Worm (Caenorhabditis elegans) whole organism, young adult: ENCODE results near the gene Y48G9A.6.

Experiments used
- F23B12.7 ChIP-seq: sonication (generic microtip); optimal IDR thresholded peaks from 2 replicates; lab custom pipeline; 2017; ENCODE audit warnings: missing genetic modification characterization, mild to moderate bottlenecking, missing compliant biosample characterization, antibody characterized with exemption, moderate library complexity; ENCODE audit not compliant: insufficient read depth
- F33H1.4 ChIP-seq: fragments of 200-800 bp; sonication (Bioruptor generic); IDR thresholded peaks from 2 replicates; pipeline ENCODE4 v1.3.6; 2022; ENCODE audit warnings: missing genetic modification reagents, missing genetic modification characterization, missing compliant biosample characterization
- F55B11.4 ChIP-seq: sonication (generic microtip); optimal IDR thresholded peaks from 2 replicates; lab custom pipeline; 2016; ENCODE audit warnings: missing compliant biosample characterization, missing genetic modification characterization, borderline replicate concordance; ENCODE audit not compliant: insufficient read depth
- F57A8.1 ChIP-seq: fragments of 200-800 bp; sonication (Bioruptor generic); optimal IDR thresholded peaks from 2 replicates; lab custom pipeline; 2018; ENCODE audit warnings: mild to moderate bottlenecking, missing genetic modification characterization, moderate library complexity, missing compliant biosample characterization
- K12H6.12 ChIP-seq: fragments of 200-800 bp; sonication (Bioruptor generic); optimal IDR thresholded peaks from 2 replicates; lab custom pipeline; 2018; ENCODE audit warnings: mild to moderate bottlenecking, missing genetic modification characterization, missing compliant biosample characterization
- Y53F4B.3 ChIP-seq: fragments of 200-800 bp; sonication (Bioruptor generic); IDR thresholded peaks from 2 replicates; pipeline ENCODE4 v1.3.6; 2022; ENCODE audit warnings: missing genetic modification reagents, missing genetic modification characterization, missing compliant biosample characterization
- Y53G8AR.9 ChIP-seq: fragments of 200-800 bp; sonication (Bioruptor generic); conservative IDR thresholded peaks from 2 replicates; pipeline ENCODE4 v1.3.6; 2022; ENCODE audit warnings: missing genetic modification reagents, missing genetic modification characterization, missing compliant biosample characterization
- Y79H2A.3 ChIP-seq: fragments of 200-800 bp; sonication (Bioruptor generic); conservative IDR thresholded peaks from 2 replicates; pipeline ENCODE4 v1.3.6; 2022; ENCODE audit warnings: missing genetic modification reagents, missing genetic modification characterization, missing compliant biosample characterization
- ZK185.1 ChIP-seq: sonication (generic microtip); optimal IDR thresholded peaks from 2 replicates; lab custom pipeline; 2016; ENCODE audit warnings: mild to moderate bottlenecking, missing genetic modification characterization, missing compliant biosample characterization; ENCODE audit not compliant: poor library complexity, severe bottlenecking
- akir-1 ChIP-seq: fragments of 200-800 bp; sonication (Bioruptor generic); optimal IDR thresholded peaks from 2 replicates; lab custom pipeline; 2018; ENCODE audit warnings: mild to moderate bottlenecking, missing genetic modification characterization, moderate library complexity, missing compliant biosample characterization
- atf-7 ChIP-seq: sonication (generic microtip); optimal IDR thresholded peaks from 2 replicates; lab custom pipeline; 2017; ENCODE audit warnings: mild to moderate bottlenecking, missing genetic modification characterization, missing compliant biosample characterization
- attf-5 ChIP-seq: fragments of 200-800 bp; sonication (Bioruptor generic); optimal IDR thresholded peaks from 2 replicates; lab custom pipeline; 2018; ENCODE audit warnings: mild to moderate bottlenecking, missing genetic modification characterization, missing compliant biosample characterization
- bed-1 ChIP-seq: fragments of 200-800 bp; sonication (Bioruptor generic); IDR thresholded peaks from 2 replicates; pipeline ENCODE4 v1.3.6; 2022; ENCODE audit warnings: missing genetic modification reagents, missing genetic modification characterization, missing compliant biosample characterization
- bed-2 ChIP-seq: fragments of 200-800 bp; sonication (Bioruptor generic); IDR thresholded peaks from 2 replicates; pipeline ENCODE4 v1.3.6; 2022; ENCODE audit warnings: missing genetic modification reagents, missing genetic modification characterization, missing compliant biosample characterization
- cebp-1 ChIP-seq, 2 experiments: fragments of 200-800 bp in 1 of 2; sonication (Bioruptor generic) in 1 of 2; sonication (generic microtip) in 1 of 2; IDR thresholded peaks in 1 of 2; optimal IDR thresholded peaks in 1 of 2; 2 replicates each; pipeline versions ENCODE4 v1.3.6 to Lab custom; 2017 to 2022; ENCODE audit warnings: missing compliant biosample characterization in 2 of 2, missing genetic modification characterization in 2 of 2, mild to moderate bottlenecking in 1 of 2, missing genetic modification reagents in 1 of 2, moderate library complexity in 1 of 2
- ceh-27 ChIP-seq: fragments of 200-800 bp; sonication (Bioruptor generic); optimal IDR thresholded peaks from 2 replicates; lab custom pipeline; 2018; ENCODE audit warnings: mild to moderate bottlenecking, missing genetic modification characterization, moderate library complexity, missing compliant biosample characterization
- ceh-91 ChIP-seq: fragments of 200-800 bp; sonication (Bioruptor generic); IDR thresholded peaks from 2 replicates; pipeline ENCODE4 v1.3.6; 2022; ENCODE audit warnings: missing genetic modification reagents, missing genetic modification characterization, missing compliant biosample characterization
- die-1 ChIP-seq: sonication (generic microtip); optimal IDR thresholded peaks from 2 replicates; lab custom pipeline; 2016; ENCODE audit warnings: missing genotype, mild to moderate bottlenecking, missing genetic modification characterization, missing compliant biosample characterization
- dox-1 ChIP-seq: fragments of 200-800 bp; sonication (Bioruptor generic); IDR thresholded peaks from 2 replicates; pipeline ENCODE4 v1.3.6; 2022; ENCODE audit warnings: missing genetic modification reagents, missing genetic modification characterization, missing compliant biosample characterization
- egl-18 ChIP-seq: fragments of 200-800 bp; sonication (Bioruptor generic); IDR thresholded peaks from 2 replicates; pipeline ENCODE4 v1.3.6; 2022; ENCODE audit warnings: missing genetic modification reagents, missing genetic modification characterization, missing compliant biosample characterization
- ets-4 ChIP-seq: fragments of 200-800 bp; sonication (Bioruptor generic); optimal IDR thresholded peaks from 2 replicates; lab custom pipeline; 2018; ENCODE audit warnings: mild to moderate bottlenecking, missing genetic modification characterization, missing compliant biosample characterization
- fkh-3 ChIP-seq: sonication (generic microtip); optimal IDR thresholded peaks from 2 replicates; lab custom pipeline; 2016; ENCODE audit warnings: mild to moderate bottlenecking, missing genetic modification characterization, missing compliant biosample characterization
- hmg-1.2 ChIP-seq: fragments of 200-800 bp; sonication (Bioruptor generic); IDR thresholded peaks from 2 replicates; pipeline ENCODE4 v1.3.6; 2022; ENCODE audit warnings: missing genetic modification reagents, missing genetic modification characterization, missing compliant biosample characterization
- lag-1 ChIP-seq: fragments of 200-800 bp; sonication (Bioruptor generic); IDR thresholded peaks from 2 replicates; pipeline ENCODE4 v1.3.6; 2022; ENCODE audit warnings: missing genetic modification reagents, missing genetic modification characterization, missing compliant biosample characterization
- let-526 ChIP-seq: fragments of 200-800 bp; sonication (Bioruptor generic); IDR thresholded peaks from 2 replicates; pipeline ENCODE4 v1.3.6; 2022; ENCODE audit warnings: missing genetic modification reagents, missing genetic modification characterization, missing compliant biosample characterization
- let-607 ChIP-seq, 2 experiments: fragments of 200-800 bp in 1 of 2; sonication (Bioruptor generic) in 1 of 2; sonication (generic microtip) in 1 of 2; optimal IDR thresholded peaks; 2 replicates each; lab custom pipeline; 2016 to 2018; ENCODE audit warnings: mild to moderate bottlenecking in 2 of 2, missing compliant biosample characterization in 2 of 2, missing genetic modification characterization in 2 of 2, moderate library complexity in 2 of 2, missing genotype in 1 of 2
- lin-54 ChIP-seq: fragments of 200-800 bp; sonication (Bioruptor generic); optimal IDR thresholded peaks from 2 replicates; lab custom pipeline; 2018; ENCODE audit warnings: mild to moderate bottlenecking, missing genetic modification characterization, missing compliant biosample characterization
- lsl-1 ChIP-seq: fragments of 200-800 bp; sonication (Bioruptor generic); optimal IDR thresholded peaks from 2 replicates; lab custom pipeline; 2018; ENCODE audit warnings: mild to moderate bottlenecking, missing genetic modification characterization, moderate library complexity, missing compliant biosample characterization
- madf-10 ChIP-seq: sonication (generic microtip); optimal IDR thresholded peaks from 2 replicates; lab custom pipeline; 2016; ENCODE audit warnings: mild to moderate bottlenecking, missing genetic modification characterization, missing compliant biosample characterization
- madf-6 ChIP-seq: fragments of 200-800 bp; sonication (Bioruptor generic); IDR thresholded peaks from 2 replicates; pipeline ENCODE4 v1.3.6; 2022; ENCODE audit warnings: missing genetic modification reagents, missing genetic modification characterization, missing compliant biosample characterization
- madf-8 ChIP-seq: fragments of 200-800 bp; sonication (Bioruptor generic); conservative IDR thresholded peaks from 2 replicates; pipeline ENCODE4 v1.3.6; 2022; ENCODE audit warnings: missing genetic modification reagents, missing genetic modification characterization, missing compliant biosample characterization
- mel-28 ChIP-seq: sonication (generic microtip); optimal IDR thresholded peaks from 2 replicates; lab custom pipeline; 2016; ENCODE audit warnings: borderline replicate concordance, mild to moderate bottlenecking, missing genetic modification characterization, missing compliant biosample characterization
- mxl-1 ChIP-seq: sonication (generic microtip); optimal IDR thresholded peaks from 2 replicates; lab custom pipeline; 2016; ENCODE audit warnings: missing genetic modification characterization, missing compliant biosample characterization
- nfya-1 ChIP-seq: sonication (generic microtip); optimal IDR thresholded peaks from 2 replicates; lab custom pipeline; 2017; ENCODE audit warnings: antibody characterized with exemption, missing compliant biosample characterization, missing genetic modification characterization, borderline replicate concordance; ENCODE audit not compliant: insufficient read depth
- nhr-80 ChIP-seq: sonication (generic microtip); optimal IDR thresholded peaks from 2 replicates; lab custom pipeline; 2016; ENCODE audit warnings: missing genetic modification characterization, missing compliant biosample characterization
- sdz-38 ChIP-seq: sonication (generic microtip); optimal IDR thresholded peaks from 2 replicates; lab custom pipeline; 2016; ENCODE audit warnings: missing genotype, missing genetic modification characterization, missing compliant biosample characterization
- snpc-1.1 ChIP-seq: sonication (generic microtip); optimal IDR thresholded peaks from 2 replicates; lab custom pipeline; 2017; ENCODE audit warnings: missing genetic modification characterization, mild to moderate bottlenecking, missing compliant biosample characterization, antibody characterized with exemption, moderate library complexity, missing genotype, missing genetic modification reagents; ENCODE audit not compliant: insufficient read depth
- snpc-4 ChIP-seq, 5 experiments: fragments of 150-350 bp in 1 of 5; sonication (generic microtip) in 4 of 5; optimal IDR thresholded peaks; 2 replicates each; lab custom pipeline; 2014 to 2018; ENCODE audit warnings: missing genetic modification characterization in 5 of 5, missing biosample characterization in 3 of 5, antibody characterized with exemption in 2 of 5, mild to moderate bottlenecking in 2 of 5, missing compliant biosample characterization in 2 of 5, missing genotype in 2 of 5, moderate library complexity in 2 of 5, missing genetic modification reagents in 1 of 5
- tbp1 ChIP-seq: fragments of 200-800 bp; sonication (Bioruptor generic); optimal IDR thresholded peaks from 2 replicates; lab custom pipeline; 2018; ENCODE audit warnings: mild to moderate bottlenecking, missing genetic modification characterization, missing compliant biosample characterization
- tbx-9 ChIP-seq: sonication (generic microtip); optimal IDR thresholded peaks from 2 replicates; lab custom pipeline; 2016; ENCODE audit warnings: borderline replicate concordance, missing genetic modification characterization, inconsistent platforms, missing compliant biosample characterization
- tlf-1 ChIP-seq: fragments of 200-800 bp; sonication (Bioruptor generic); optimal IDR thresholded peaks from 2 replicates; lab custom pipeline; 2018; ENCODE audit warnings: mild to moderate bottlenecking, missing genetic modification characterization, missing compliant biosample characterization
- unc-62 ChIP-seq: fragments of 150-350 bp; optimal IDR thresholded peaks from 2 replicates; lab custom pipeline; 2014; ENCODE audit warnings: missing biosample characterization, missing genetic modification reagents, missing genetic modification characterization
- zfh-2 ChIP-seq: fragments of 200-800 bp; sonication (Bioruptor generic); conservative IDR thresholded peaks from 2 replicates; pipeline ENCODE4 v1.3.6; 2022; ENCODE audit warnings: missing genetic modification reagents, missing genetic modification characterization, missing compliant biosample characterization
- ztf-22 ChIP-seq: fragments of 200-800 bp; sonication (Bioruptor generic); optimal IDR thresholded peaks from 2 replicates; lab custom pipeline; 2018; ENCODE audit warnings: mild to moderate bottlenecking, missing genetic modification characterization, moderate library complexity, missing compliant biosample characterization
- ztf-28 ChIP-seq: fragments of 200-800 bp; sonication (Bioruptor generic); IDR thresholded peaks from 2 replicates; pipeline ENCODE4 v1.3.6; 2022; ENCODE audit warnings: missing genetic modification reagents, missing genetic modification characterization, missing compliant biosample characterization

Y48G9A.6 gene

DNA sequence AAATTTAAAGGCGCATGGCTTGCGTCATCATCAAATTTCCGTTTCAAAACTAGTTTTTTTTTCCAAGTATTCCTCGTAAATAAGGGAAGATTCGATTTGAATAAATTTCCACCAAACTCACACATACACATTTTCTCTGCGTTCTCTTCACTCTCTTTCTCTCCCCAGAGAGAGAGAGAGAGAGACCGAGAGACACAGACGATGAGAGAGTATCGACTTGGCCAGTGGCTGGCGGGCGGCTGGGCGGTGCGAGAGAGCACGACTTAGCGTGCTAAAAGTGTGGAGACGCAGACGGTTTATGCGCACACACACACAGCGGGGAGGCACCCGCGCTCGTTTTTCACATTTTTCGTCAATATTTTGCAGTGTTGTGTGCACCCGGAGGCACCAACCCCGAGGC, 16.8 kb upstream of the Y48G9A.6 start (continued):
- TF ChIP-seq K12H6.12 (peak; percentile 31), hmg-1.2 (GFP tag; lab: Robert Waterston, UW) (peak; percentile 97), ztf-28 (GFP tag; lab: Robert Waterston, UW) (no peak), ztf-22 (GFP tag; lab: Kevin White, UChicago) (no peak), akir-1 (GFP tag; lab: Kevin White, UChicago) (no peak), dox-1 (peak; percentile 47; the same call in 1 of the 2 replicates), nhr-80 (tag; lab: Kevin White, UChicago) (peak; percentile 7)

DNA sequence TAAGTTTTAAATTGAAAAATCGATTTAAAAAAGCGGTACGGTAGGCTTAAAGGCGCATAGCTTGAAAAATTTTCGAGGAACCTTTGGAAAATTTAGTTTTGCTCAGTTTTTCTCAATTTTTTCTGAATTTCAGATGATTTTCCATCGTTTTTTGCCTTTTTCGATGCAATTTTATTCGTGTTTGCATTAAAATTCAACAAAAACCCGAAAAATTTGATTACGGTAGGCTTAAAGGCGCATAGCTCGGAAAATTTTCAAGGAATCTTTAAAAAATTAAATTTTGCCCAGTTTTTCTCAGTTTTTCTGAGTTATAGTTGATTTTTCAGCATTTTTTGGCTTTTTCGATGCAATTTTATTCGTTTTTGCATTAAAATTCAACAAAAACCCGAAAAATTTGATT, 16.3 kb upstream of the Y48G9A.6 start:
- TF ChIP-seq ceh-27 (GFP tag; lab: Kevin White, UChicago) (no peak), ets-4 (no peak), ceh-91 (GFP tag; lab: Robert Waterston, UW) (peak; percentile 66; the same call in 1 of the 2 replicates), bed-1 (GFP tag; lab: Robert Waterston, UW) (no peak), snpc-1.1 (tag; lab: Kevin White, UChicago) (no peak), madf-6 (GFP tag; lab: Robert Waterston, UW) (peak; percentile 70), tbp1 (GFP tag; lab: Kevin White, UChicago) (no peak), unc-62 (GFP tag; lab: Kevin White, UChicago) (no peak), F33H1.4 (peak; percentile 28), egl-18 (GFP tag; lab: Robert Waterston, UW) (no peak), die-1 (tag; lab: Kevin White, UChicago) (no peak), madf-10 (tag; lab: Kevin White, UChicago) (no peak), let-607 (tag; optimal IDR thresholded peaks at IDR 0.05; lab: Kevin White, UChicago) (no peak), cebp-1 (GFP tag; IDR thresholded peaks at IDR 0.05; lab: Robert Waterston, UW) (no peak), cebp-1 (tag; optimal IDR thresholded peaks at IDR 0.05; lab: Kevin White, UChicago) (no peak), snpc-4 (GFP tag; optimal IDR thresholded peaks at IDR 0.05; lab: Kevin White, UChicago) (no peak), snpc-4 (tag; optimal IDR thresholded peaks at IDR 0.05; lab: Kevin White, UChicago) (no peak), tbx-9 (no peak), madf-8 (GFP tag; lab: Robert Waterston, UW) (peak; percentile 50), sdz-38 (no peak), fkh-3 (tag; lab: Kevin White, UChicago) (no peak), tlf-1 (no peak), K12H6.12 (no peak), ZK185.1 (no peak), bed-2 (GFP tag; lab: Robert Waterston, UW) (no peak), dox-1 (no peak), mel-28 (no peak), attf-5 (no peak), mxl-1 (tag; lab: Kevin White, UChicago) (no peak), Y53F4B.3 (GFP tag; lab: Robert Waterston, UW) (no peak), let-526 (no peak), lag-1 (GFP tag; lab: Robert Waterston, UW) (no peak), Y79H2A.3 (GFP tag; lab: Robert Waterston, UW) (no peak), nfya-1 (tag; lab: Kevin White, UChicago) (no peak), lin-54 (GFP tag; lab: Kevin White, UChicago) (no peak), atf-7 (tag; lab: Kevin White, UChicago) (no peak), Y53G8AR.9 (GFP tag; lab: Robert Waterston, UW) (no peak), lsl-1 (peak; percentile 97), F55B11.4 (tag; lab: Kevin White, UChicago) (no peak), F23B12.7 (tag; lab: Kevin White, UChicago) (no peak), F57A8.1 (GFP tag; lab: Kevin White, UChicago) (no peak), zfh-2 (GFP tag; lab: Robert Waterston, UW) (no peak)
